Fruit fly (Drosophila melanogaster) whole organism, prepupa: ENCODE results near the gene sturkopf.
A peak's percentile ranks its signal among the peaks of the same experiment; 100 is the strongest.

Experiments used
- Blimp-1 ChIP-seq: fragments of 200-800 bp; sonication (Bioruptor generic); optimal IDR thresholded peaks from 3 replicates; lab custom pipeline; 2017; ENCODE audit warnings: missing biosample characterization, missing genetic modification characterization, mild to moderate bottlenecking, moderate library complexity, missing genetic modification reagents
- CG10631 ChIP-seq: fragments of 200-800 bp; sonication (Bioruptor generic); optimal IDR thresholded peaks from 2 replicates; lab custom pipeline; 2016; ENCODE audit warnings: missing biosample characterization, missing genetic modification characterization
- CG10669 ChIP-seq: fragments of 200-800 bp; sonication (Bioruptor generic); optimal IDR thresholded peaks from 3 replicates; lab custom pipeline; 2018; ENCODE audit warnings: missing biosample characterization, mild to moderate bottlenecking, missing genetic modification characterization, moderate library complexity
- CG11762 ChIP-seq: fragments of 200-800 bp; sonication (Bioruptor generic); optimal IDR thresholded peaks from 3 replicates; lab custom pipeline; 2016; ENCODE audit warnings: missing biosample characterization, missing genetic modification characterization; ENCODE audit not compliant: insufficient read depth
- CG11902 ChIP-seq: fragments of 200-800 bp; sonication (Bioruptor generic); optimal IDR thresholded peaks from 3 replicates; lab custom pipeline; 2016; ENCODE audit warnings: missing biosample characterization, missing genetic modification characterization
- CG15336 ChIP-seq: fragments of 200-800 bp; sonication (Bioruptor generic); IDR thresholded peaks from 2 replicates; pipeline ENCODE4 v1.3.6; 2022; ENCODE audit warnings: missing biosample characterization, missing genetic modification characterization
- CG1621 ChIP-seq: fragments of 200-800 bp; sonication (Bioruptor generic); optimal IDR thresholded peaks from 3 replicates; lab custom pipeline; 2018; ENCODE audit warnings: missing biosample characterization, mild to moderate bottlenecking, missing genetic modification characterization
- CG16779 ChIP-seq: fragments of 200-800 bp; sonication (Bioruptor generic); optimal IDR thresholded peaks from 3 replicates; lab custom pipeline; 2017; ENCODE audit warnings: missing biosample characterization, mild to moderate bottlenecking, missing genetic modification characterization
- CG3032 ChIP-seq: fragments of 200-800 bp; optimal IDR thresholded peaks from 2 replicates; lab custom pipeline; 2019; ENCODE audit warnings: missing biosample characterization, mild to moderate bottlenecking, missing genetic modification characterization, moderate library complexity
- CG31627 ChIP-seq: fragments of 200-800 bp; sonication (Bioruptor generic); optimal IDR thresholded peaks from 3 replicates; lab custom pipeline; 2016; ENCODE audit warnings: missing biosample characterization, missing genetic modification characterization
- CG34406 ChIP-seq: fragments of 200-800 bp; sonication (Bioruptor generic); optimal IDR thresholded peaks from 3 replicates; lab custom pipeline; 2016; ENCODE audit warnings: missing biosample characterization, missing genetic modification characterization
- CG4318 ChIP-seq: fragments of 200-800 bp; sonication (Bioruptor generic); optimal IDR thresholded peaks from 3 replicates; lab custom pipeline; 2017; ENCODE audit warnings: missing biosample characterization, mild to moderate bottlenecking, missing genetic modification characterization
- CG6163 ChIP-seq: fragments of 200-800 bp; sonication (Bioruptor generic); IDR thresholded peaks from 3 replicates; pipeline ENCODE4 v1.3.6; 2022; ENCODE audit warnings: missing biosample characterization, missing genetic modification characterization
- CG6276 ChIP-seq: fragments of 200-800 bp; sonication (Bioruptor generic); optimal IDR thresholded peaks from 2 replicates; lab custom pipeline; 2017; ENCODE audit warnings: missing biosample characterization, mild to moderate bottlenecking, missing genetic modification characterization
- CG6792 ChIP-seq: fragments of 200-800 bp; sonication (Bioruptor generic); optimal IDR thresholded peaks from 3 replicates; lab custom pipeline; 2016; ENCODE audit warnings: missing biosample characterization, missing genetic modification characterization
- CG6808 ChIP-seq: fragments of 200-800 bp; sonication (Bioruptor generic); optimal IDR thresholded peaks from 3 replicates; lab custom pipeline; 2017; ENCODE audit warnings: missing biosample characterization, missing genetic modification characterization, mild to moderate bottlenecking, moderate library complexity, missing genetic modification reagents
- CG7368 ChIP-seq: fragments of 200-800 bp; sonication (Bioruptor generic); optimal IDR thresholded peaks from 3 replicates; lab custom pipeline; 2016; ENCODE audit warnings: missing biosample characterization, missing genetic modification characterization
- CG8119 ChIP-seq: fragments of 200-800 bp; sonication (Bioruptor generic); IDR thresholded peaks from 3 replicates; pipeline ENCODE4 v1.3.6; 2022; ENCODE audit warnings: missing biosample characterization, missing genetic modification characterization
- CG8632 ChIP-seq: fragments of 200-800 bp; sonication (Bioruptor generic); optimal IDR thresholded peaks from 3 replicates; lab custom pipeline; 2016; ENCODE audit warnings: missing biosample characterization, missing genetic modification characterization
- CG9139 ChIP-seq: fragments of 200-800 bp; sonication (Bioruptor generic); optimal IDR thresholded peaks from 3 replicates; lab custom pipeline; 2017; ENCODE audit warnings: missing biosample characterization, mild to moderate bottlenecking, missing genetic modification characterization
- Eip75B ChIP-seq: fragments of 200-800 bp; sonication (Bioruptor generic); optimal IDR thresholded peaks from 3 replicates; lab custom pipeline; 2016; ENCODE audit warnings: missing biosample characterization, missing genetic modification characterization
- Eip78C ChIP-seq: fragments of 200-800 bp; sonication (Bioruptor generic); peaks from one replicate; lab custom pipeline; 2016; ENCODE audit warnings: missing biosample characterization, missing genetic modification characterization
- Eip93F ChIP-seq: fragments of 200-800 bp; sonication (Bioruptor generic); optimal IDR thresholded peaks from 2 replicates; lab custom pipeline; 2016; ENCODE audit warnings: missing biosample characterization, mild to moderate bottlenecking, missing genetic modification characterization
- Ets21C ChIP-seq: fragments of 200-800 bp; sonication (Bioruptor generic); optimal IDR thresholded peaks from 3 replicates; lab custom pipeline; 2016; ENCODE audit warnings: missing biosample characterization, missing genetic modification characterization
- Gug ChIP-seq: fragments of 200-800 bp; sonication (Bioruptor generic); IDR thresholded peaks from 2 replicates; pipeline ENCODE4 v1.3.6; 2022; ENCODE audit warnings: missing biosample characterization, missing genetic modification characterization
- Hr38 ChIP-seq: sonication (Bioruptor generic); optimal IDR thresholded peaks from 2 replicates; lab custom pipeline; 2016; ENCODE audit warnings: missing biosample characterization, missing genetic modification characterization
- Hr39 ChIP-seq: fragments of 200-800 bp; sonication (Bioruptor generic); optimal IDR thresholded peaks from 2 replicates; lab custom pipeline; 2016; ENCODE audit warnings: missing biosample characterization, missing genetic modification characterization
- Hr4 ChIP-seq: fragments of 200-800 bp; sonication (Bioruptor generic); optimal IDR thresholded peaks from 3 replicates; lab custom pipeline; 2016; ENCODE audit warnings: missing biosample characterization, missing genetic modification characterization
- Met ChIP-seq: fragments of 200-800 bp; sonication (Bioruptor generic); optimal IDR thresholded peaks from 3 replicates; lab custom pipeline; 2016; ENCODE audit warnings: missing biosample characterization, missing genetic modification characterization
- OdsH ChIP-seq: fragments of 200-800 bp; sonication (Bioruptor generic); optimal IDR thresholded peaks from 3 replicates; lab custom pipeline; 2016; ENCODE audit warnings: missing biosample characterization, missing genetic modification characterization
- Smox ChIP-seq: fragments of 200-800 bp; sonication (Bioruptor generic); optimal IDR thresholded peaks from 3 replicates; lab custom pipeline; 2016; ENCODE audit warnings: missing biosample characterization, missing genetic modification characterization
- Sox102F ChIP-seq: fragments of 200-800 bp; sonication (Bioruptor generic); optimal IDR thresholded peaks from 2 replicates; lab custom pipeline; 2016; ENCODE audit warnings: missing biosample characterization, mild to moderate bottlenecking, missing genetic modification characterization
- Sox14 ChIP-seq: fragments of 200-800 bp; sonication (Bioruptor generic); optimal IDR thresholded peaks from 3 replicates; lab custom pipeline; 2016; ENCODE audit warnings: missing biosample characterization, missing genetic modification characterization
- Sox15 ChIP-seq: fragments of 200-800 bp; sonication (Bioruptor generic); optimal IDR thresholded peaks from 3 replicates; lab custom pipeline; 2016; ENCODE audit warnings: missing biosample characterization, missing genetic modification characterization
- acj6 ChIP-seq: fragments of 200-800 bp; sonication (Bioruptor generic); optimal IDR thresholded peaks from 3 replicates; lab custom pipeline; 2016; ENCODE audit warnings: missing biosample characterization, missing genetic modification characterization
- dac ChIP-seq: fragments of 200-800 bp; sonication (Bioruptor generic); optimal IDR thresholded peaks from 2 replicates; lab custom pipeline; 2017; ENCODE audit warnings: missing biosample characterization, mild to moderate bottlenecking, missing genetic modification characterization
- dsx ChIP-seq: fragments of 200-800 bp; optimal IDR thresholded peaks from 3 replicates; lab custom pipeline; 2019; ENCODE audit warnings: missing biosample characterization, mild to moderate bottlenecking, missing genetic modification characterization, moderate library complexity; ENCODE audit not compliant: poor library complexity, severe bottlenecking
- eg ChIP-seq: fragments of 200-800 bp; sonication (Bioruptor generic); IDR thresholded peaks from 3 replicates; pipeline ENCODE4 v1.3.6; 2022; ENCODE audit warnings: missing biosample characterization, missing genetic modification characterization
- esn ChIP-seq: fragments of 200-800 bp; sonication (Bioruptor generic); optimal IDR thresholded peaks from 2 replicates; lab custom pipeline; 2016; ENCODE audit warnings: missing biosample characterization, mild to moderate bottlenecking, missing genetic modification characterization, moderate library complexity
- fd59A ChIP-seq: fragments of 200-800 bp; sonication (Bioruptor generic); optimal IDR thresholded peaks from 2 replicates; lab custom pipeline; 2017; ENCODE audit warnings: missing biosample characterization, mild to moderate bottlenecking, missing genetic modification characterization, missing genetic modification reagents
- fkh ChIP-seq: fragments of 200-800 bp; sonication (Bioruptor generic); optimal IDR thresholded peaks from 3 replicates; lab custom pipeline; 2017; ENCODE audit warnings: missing biosample characterization, mild to moderate bottlenecking, missing genetic modification characterization, moderate library complexity
- net ChIP-seq: fragments of 200-800 bp; sonication (Bioruptor generic); optimal IDR thresholded peaks from 3 replicates; lab custom pipeline; 2016; ENCODE audit warnings: missing biosample characterization, missing genetic modification characterization
- pdm3 ChIP-seq: fragments of 200-800 bp; sonication (Bioruptor generic); optimal IDR thresholded peaks from 3 replicates; lab custom pipeline; 2016; ENCODE audit warnings: missing biosample characterization, missing genetic modification characterization
- salr ChIP-seq, 2 experiments: fragments of 200-800 bp; sonication (Bioruptor generic); optimal IDR thresholded peaks; 3 replicates each; lab custom pipeline; 2016 to 2018; ENCODE audit warnings: missing biosample characterization in 2 of 2, missing genetic modification characterization in 2 of 2, mild to moderate bottlenecking in 1 of 2
- ss ChIP-seq, 2 experiments: fragments of 200-800 bp; sonication (Bioruptor generic); optimal IDR thresholded peaks; 2 replicates in 1 of 2; 3 replicates in 1 of 2; lab custom pipeline; 2017 to 2018; ENCODE audit warnings: mild to moderate bottlenecking in 2 of 2, missing biosample characterization in 2 of 2, missing genetic modification characterization in 2 of 2, moderate library complexity in 1 of 2
- svp ChIP-seq: fragments of 200-800 bp; sonication (Bioruptor generic); peaks from one replicate; lab custom pipeline; 2016; ENCODE audit warnings: missing biosample characterization, missing genetic modification characterization
- topi ChIP-seq: fragments of 200-800 bp; sonication (Bioruptor generic); optimal IDR thresholded peaks from 3 replicates; lab custom pipeline; 2016; ENCODE audit warnings: missing biosample characterization, missing genetic modification characterization
- vri ChIP-seq: fragments of 200-800 bp; sonication (Bioruptor generic); optimal IDR thresholded peaks from 3 replicates; lab custom pipeline; 2016; ENCODE audit warnings: missing biosample characterization, mild to moderate bottlenecking, missing genetic modification characterization

Gene sturkopf

dm6 chr3L:1300076-1300635 is 13.0 kb downstream of the sturkopf start (continued):
- peak; percentile 43; the same call in 1 of the 2 replicates for TF ChIP-seq Gug (GFP tag; lab: Robert Waterston, UW)
- TF ChIP-seq CG6276 (GFP tag; lab: Kevin White, UChicago), result no peak
- peak; percentile 60 for TF ChIP-seq Sox14 (GFP tag; lab: Kevin White, UChicago)
- TF ChIP-seq acj6 (GFP tag; lab: Kevin White, UChicago), result peak; percentile 60
- no peak for TF ChIP-seq Met (GFP tag; lab: Kevin White, UChicago)
- peak; percentile 40; the same call in 1 of the 3 replicates for TF ChIP-seq CG6163 (GFP tag; lab: Robert Waterston, UW)
- peak; percentile 29 for TF ChIP-seq CG1621 (tag; lab: Kevin White, UChicago)
- peak; percentile 62 for TF ChIP-seq dsx (GFP tag; lab: Kevin White, UChicago)
- peak; percentile 47 for TF ChIP-seq Sox15 (GFP tag; lab: Kevin White, UChicago)
- no peak for TF ChIP-seq salr (GFP tag; optimal IDR thresholded peaks at IDR 0.05; lab: Kevin White, UChicago)
- TF ChIP-seq CG7368, result no peak
- TF ChIP-seq vri (GFP tag; lab: Kevin White, UChicago), result peak; percentile 32
- peak; percentile 37 for TF ChIP-seq CG11762 (GFP tag; lab: Kevin White, UChicago)
- peak; percentile 52 for TF ChIP-seq Hr39 (GFP tag; lab: Kevin White, UChicago)
- peak; percentile 65 for TF ChIP-seq CG8632
- peak; percentile 65 for TF ChIP-seq CG6792 (GFP tag; lab: Kevin White, UChicago)
- no peak for TF ChIP-seq Hr38 (GFP tag; lab: Kevin White, UChicago)
- peak; percentile 90 for TF ChIP-seq svp (GFP tag; lab: Kevin White, UChicago)
- TF ChIP-seq CG31627, result peak; percentile 58
- TF ChIP-seq CG15336 (GFP tag; lab: Robert Waterston, UW), result peak; percentile 70
- peak; percentile 43 for TF ChIP-seq Eip93F (GFP tag; lab: Kevin White, UChicago)
- no peak for TF ChIP-seq dac
- TF ChIP-seq esn, result peak; percentile 82
- peak; percentile 66 for TF ChIP-seq CG6808 (GFP tag; lab: Kevin White, UChicago)
- no peak for TF ChIP-seq Sox102F
- no peak for TF ChIP-seq Smox
- no peak for TF ChIP-seq CG10669
- peak; percentile 88 for TF ChIP-seq Eip78C (GFP tag; lab: Kevin White, UChicago)
- peak; percentile 58 for TF ChIP-seq CG3032
- peak; percentile 61 for TF ChIP-seq CG8119 (GFP tag; lab: Robert Waterston, UW)
- peak; percentile 68; the same call in 2 of the 3 replicates for TF ChIP-seq eg

dm6 chr3L:1298509-1298908 is 14.7 kb downstream of the sturkopf start, which contains the start of gene scf:
scf (plus strand) TSS chr3L:1298672.
- no peak for TF ChIP-seq CG9139 (GFP tag; lab: Kevin White, UChicago)
- no peak for TF ChIP-seq fd59A (GFP tag; lab: Kevin White, UChicago)
- TF ChIP-seq svp (GFP tag; lab: Kevin White, UChicago), result peak; percentile 90
- TF ChIP-seq CG10669, result no peak
- TF ChIP-seq CG6276 (GFP tag; lab: Kevin White, UChicago), result no peak
- TF ChIP-seq Hr4 (GFP tag; lab: Kevin White, UChicago), result no peak
- no peak for TF ChIP-seq vri (GFP tag; lab: Kevin White, UChicago)
- no peak; the same call in 1 of the 2 replicates for TF ChIP-seq CG15336 (GFP tag; lab: Robert Waterston, UW)
- no peak for TF ChIP-seq fkh
- TF ChIP-seq Ets21C (GFP tag; lab: Kevin White, UChicago), result no peak
- no peak for TF ChIP-seq Gug (GFP tag; lab: Robert Waterston, UW)
- TF ChIP-seq topi, result peak; percentile 8
- no peak for TF ChIP-seq acj6 (GFP tag; lab: Kevin White, UChicago)
- no peak for TF ChIP-seq CG8632
- peak; percentile 16 for TF ChIP-seq esn
- no peak for TF ChIP-seq pdm3 (GFP tag; lab: Kevin White, UChicago)
- TF ChIP-seq ss (GFP tag; optimal IDR thresholded peaks at IDR 0.05; lab: Kevin White, UChicago), result no peak
- no peak for TF ChIP-seq Met (GFP tag; lab: Kevin White, UChicago)
- no peak for TF ChIP-seq CG16779 (tag; lab: Kevin White, UChicago)
- no peak for TF ChIP-seq OdsH (GFP tag; lab: Kevin White, UChicago)
- TF ChIP-seq CG3032, result no peak
- peak; percentile 4 for TF ChIP-seq Sox14 (GFP tag; lab: Kevin White, UChicago)
- TF ChIP-seq CG34406 (GFP tag; lab: Kevin White, UChicago), result no peak
- TF ChIP-seq net (GFP tag; lab: Kevin White, UChicago), result no peak
- TF ChIP-seq CG6808 (GFP tag; lab: Kevin White, UChicago), result peak; percentile 100
- TF ChIP-seq CG11902 (GFP tag; lab: Kevin White, UChicago), result no peak
- TF ChIP-seq Blimp-1 (GFP tag; lab: Kevin White, UChicago), result no peak
- TF ChIP-seq CG8119 (GFP tag; lab: Robert Waterston, UW), result no peak
- TF ChIP-seq CG1621 (tag; lab: Kevin White, UChicago), result peak; percentile 38
- TF ChIP-seq CG4318 (GFP tag; lab: Kevin White, UChicago), result no peak
- no peak for TF ChIP-seq Eip75B
- no peak for TF ChIP-seq Smox
- no peak for TF ChIP-seq CG10631
- TF ChIP-seq Eip93F (GFP tag; lab: Kevin White, UChicago), result no peak
